Worm (Caenorhabditis elegans): ENCODE results near the gene irld-42.

ce11 chrV:1716892-1717291 is 48.6 kb downstream of the irld-42 start, which contains the start of gene srw-103:
- TF ChIP-seq cog-1 (tag; optimal IDR thresholded peaks at IDR 0.05) (no peak), tab-1 (GFP tag; IDR thresholded peaks at IDR 0.05) (no peak), ztf-29 (GFP tag; IDR thresholded peaks at IDR 0.05) (no peak), flt-1 (GFP tag; IDR thresholded peaks at IDR 0.05) (no peak), klf-2 (GFP tag; conservative IDR thresholded peaks at IDR 0.05) (no peak), T22C8.4 (GFP tag; IDR thresholded peaks at IDR 0.05) (no peak)
